Worm (Caenorhabditis elegans) whole organism, L4/young adult: Measurements from ENCODE around the gene twk-32.

Experiments
- W03F9.2 ChIP-seq: fragments of 150-350 bp; optimal IDR thresholded peaks from 2 replicates; lab custom pipeline; 2014; ENCODE audit warnings: missing biosample characterization, missing genetic modification characterization
- him-1 ChIP-seq: sonication (generic microtip); optimal IDR thresholded peaks from 2 replicates; lab custom pipeline; 2016; ENCODE audit warnings: missing genotype, missing genetic modification reagents, missing genetic modification characterization, missing compliant biosample characterization

- no peak for TF ChIP-seq W03F9.2 (tag; lab: Kevin White, UChicago)
- TF ChIP-seq him-1 (tag; lab: Kevin White, UChicago), result no peak
Observed at ce11 chrV:13763723-13764122, 32.7 kb upstream of the twk-32 start.
